Worm (Caenorhabditis elegans): ENCODE results near the gene hse-5.
A peak's percentile ranks its signal among the peaks of the same experiment; 100 is the strongest.

hse-5 gene

ce11 chrIII:4309303-4309702, 35.8 kb upstream of the hse-5 start:
- TF ChIP-seq nhr-76 (tag; optimal IDR thresholded peaks at IDR 0.05) (no peak), D1046.2 (GFP tag; IDR thresholded peaks at IDR 0.05) (no peak), zfp-3 (GFP tag; conservative IDR thresholded peaks at IDR 0.05) (no peak), nhr-28 (tag; optimal IDR thresholded peaks at IDR 0.05) (no peak), aha-1 (tag) (peak; percentile 92)

- TF ChIP-seq fkh-10 (GFP tag; optimal IDR thresholded peaks at IDR 0.05) (peak; percentile 3), skn-1 (tag; optimal IDR thresholded peaks at IDR 0.05) (no peak), hlh-30 (tag; optimal IDR thresholded peaks at IDR 0.05; ENCODE audit: insufficient read depth) (peak; percentile 94), nhr-77 (tag; optimal IDR thresholded peaks at IDR 0.05) (peak; percentile 44), spr-1 (tag; optimal IDR thresholded peaks at IDR 0.05) (no peak), sdz-12 (GFP tag; optimal IDR thresholded peaks at IDR 0.05) (no peak), mep-1 (tag; optimal IDR thresholded peaks at IDR 0.05) (peak; percentile 79), daf-16 (GFP tag; optimal IDR thresholded peaks at IDR 0.05) (no peak), daf-16 (tag; optimal IDR thresholded peaks at IDR 0.05) (peak; percentile 71), lin-13 (GFP tag; optimal IDR thresholded peaks at IDR 0.05) (peak; percentile 40), F10B5.3 (tag; optimal IDR thresholded peaks at IDR 0.05) (no peak), rbr-2 (tag; optimal IDR thresholded peaks at IDR 0.05) (peak; percentile 21), lsy-2 (tag; optimal IDR thresholded peaks at IDR 0.05) (peak; percentile 12 to 92), nhr-6 (tag; optimal IDR thresholded peaks at IDR 0.05) (peak; percentile 39), nhr-28 (tag; optimal IDR thresholded peaks at IDR 0.05) (peak; percentile 69), ztf-7 (tag; optimal IDR thresholded peaks at IDR 0.05) (no peak), dmd-6 (GFP tag; IDR thresholded peaks at IDR 0.05) (peak; percentile 59; the same call in 1 of the 2 replicates), aha-1 (tag) (peak; percentile 73), mdl-1 (tag; optimal IDR thresholded peaks at IDR 0.05) (peak; percentile 57 to 85), lin-38 (GFP tag; IDR thresholded peaks at IDR 0.05) (peak; percentile 50), dpl-1 (GFP tag; optimal IDR thresholded peaks at IDR 0.05) (peak; percentile 75), unc-39 (tag; optimal IDR thresholded peaks at IDR 0.05) (no peak), nhr-11 (tag; optimal IDR thresholded peaks at IDR 0.05) (peak; percentile 44), T20F7.1 (GFP tag; optimal IDR thresholded peaks at IDR 0.05) (peak; percentile 98), ceh-28 (tag; optimal IDR thresholded peaks at IDR 0.05) (peak; percentile 3), ztf-11 (tag; optimal IDR thresholded peaks at IDR 0.05) (no peak), unc-130 (GFP tag; optimal IDR thresholded peaks at IDR 0.05) (peak; percentile 46), dve-1 (tag; optimal IDR thresholded peaks at IDR 0.05; ENCODE audit: insufficient read depth) (peak; percentile 92), nhr-76 (tag; optimal IDR thresholded peaks at IDR 0.05) (no peak)
These were observed 31.8 kb upstream of the hse-5 start, which contains the start of the genes evl-14 and dcn-1 for ce11 chrIII:4313061-4313962. Gene evl-14 (minus strand): TSS chrIII:4313128. Gene dcn-1 (plus strand): TSS chrIII:4313912.

ce11 chrIII:4314502-4314901, 30.6 kb upstream of the hse-5 start:
- TF ChIP-seq dve-1 (tag; optimal IDR thresholded peaks at IDR 0.05; ENCODE audit: insufficient read depth) (peak; percentile 22), daf-16 (GFP tag; optimal IDR thresholded peaks at IDR 0.05) (no peak), daf-16 (tag; optimal IDR thresholded peaks at IDR 0.05) (peak; percentile 36), T20F7.1 (GFP tag; optimal IDR thresholded peaks at IDR 0.05) (peak; percentile 2), pqm-1 (tag; optimal IDR thresholded peaks at IDR 0.05) (peak; percentile 80), ceh-28 (tag; optimal IDR thresholded peaks at IDR 0.05) (peak; percentile 41), ceh-20 (GFP tag; IDR thresholded peaks at IDR 0.05) (no peak), tag-97 (GFP tag; IDR thresholded peaks at IDR 0.05) (no peak), nhr-28 (tag; optimal IDR thresholded peaks at IDR 0.05) (peak; percentile 22)
